Worm (Caenorhabditis elegans) whole organism, early embryonic: ENCODE measurements around the gene odr-4.

Experiments
- B0310.2 ChIP-seq: sonication (generic microtip); optimal IDR thresholded peaks from 2 replicates; lab custom pipeline; 2016; ENCODE audit warnings: mild to moderate bottlenecking, missing genetic modification characterization, missing compliant biosample characterization
- ama-1 ChIP-seq: fragments of 150-350 bp; optimal IDR thresholded peaks from 2 replicates; lab custom pipeline; 2014
- ceh-36 ChIP-seq: sonication (generic microtip); optimal IDR thresholded peaks from 2 replicates; lab custom pipeline; 2016; ENCODE audit warnings: missing genetic modification characterization, inconsistent platforms, missing compliant biosample characterization
- flt-1 ChIP-seq: fragments of 200-800 bp; sonication (Bioruptor generic); IDR thresholded peaks from 2 replicates; pipeline ENCODE4 v1.3.6; 2022; ENCODE audit warnings: missing genetic modification characterization, missing compliant biosample characterization
- hmg-4 ChIP-seq: fragments of 200-800 bp; sonication (Bioruptor generic); optimal IDR thresholded peaks from 2 replicates; lab custom pipeline; 2018; ENCODE audit warnings: mild to moderate bottlenecking, missing genetic modification characterization, missing compliant biosample characterization
- hnd-1 ChIP-seq: sonication (generic microtip); optimal IDR thresholded peaks from 2 replicates; lab custom pipeline; 2016; ENCODE audit warnings: missing genetic modification characterization, missing compliant biosample characterization
- scrt-1 ChIP-seq: fragments of 200-800 bp; sonication (Bioruptor generic); IDR thresholded peaks from 2 replicates; pipeline ENCODE4 v1.3.6; 2022; ENCODE audit warnings: missing genetic modification characterization, missing compliant biosample characterization
- sea-1 ChIP-seq: fragments of 200-800 bp; sonication (Bioruptor generic); conservative IDR thresholded peaks from 2 replicates; pipeline ENCODE4 v1.3.6; 2022; ENCODE audit warnings: missing genetic modification characterization, missing compliant biosample characterization
- tbx-11 ChIP-seq: fragments of 200-800 bp; sonication (Bioruptor generic); IDR thresholded peaks from 2 replicates; pipeline ENCODE4 v1.3.6; 2022; ENCODE audit warnings: missing genetic modification characterization, missing compliant biosample characterization
- tbx-37 ChIP-seq: fragments of 200-800 bp; sonication (Bioruptor generic); conservative IDR thresholded peaks from 2 replicates; pipeline ENCODE4 v1.3.6; 2022; ENCODE audit warnings: missing genetic modification reagents, missing genetic modification characterization, missing compliant biosample characterization
- tra-4 ChIP-seq: sonication (generic microtip); optimal IDR thresholded peaks from 2 replicates; lab custom pipeline; 2017; ENCODE audit warnings: missing genetic modification characterization, missing compliant biosample characterization

DNA sequence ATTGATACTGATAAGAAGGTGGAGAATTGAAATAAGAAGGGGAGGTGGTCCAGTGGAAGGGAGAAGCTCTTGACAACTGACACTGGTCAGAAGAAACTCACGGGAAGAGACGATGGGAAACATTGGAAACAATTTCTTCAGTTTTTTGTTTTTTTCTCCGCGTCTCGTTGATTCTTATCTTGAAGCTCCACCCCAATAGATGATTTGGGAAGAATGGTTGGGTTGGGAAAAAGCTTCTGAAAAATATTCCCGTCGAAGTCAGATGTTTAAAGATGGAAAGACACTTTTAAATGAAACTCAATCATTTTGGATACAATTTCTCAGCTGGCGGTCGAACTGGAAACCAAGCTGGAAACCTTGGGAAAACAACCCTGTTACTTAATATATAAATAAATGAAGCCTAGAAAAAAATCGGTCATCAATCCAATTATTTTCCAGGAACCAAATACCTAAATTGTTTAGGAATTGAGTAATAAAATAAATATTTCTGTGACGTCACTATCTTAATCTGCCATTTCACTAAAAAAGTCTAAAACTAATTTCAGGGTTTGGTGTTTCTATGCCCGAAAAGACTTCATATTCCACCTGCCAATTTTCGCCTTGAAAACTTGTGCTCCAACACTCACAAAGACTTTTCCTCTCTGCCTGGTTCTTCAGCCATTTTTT lies at the start of gene odr-4, which contains the start of gene Y102E9.5:
- TF ChIP-seq ama-1 (no peak), tra-4 (tag; lab: Kevin White, UChicago) (no peak), sea-1 (no peak), hnd-1 (no peak), scrt-1 (GFP tag; lab: Robert Waterston, UW) (no peak), B0310.2 (no peak), tbx-37 (GFP tag; lab: Robert Waterston, UW) (no peak), tbx-11 (GFP tag; lab: Robert Waterston, UW) (no peak), hmg-4 (no peak), flt-1 (GFP tag; lab: Robert Waterston, UW) (no peak), ceh-36 (tag; lab: Kevin White, UChicago) (no peak)
